Worm (Caenorhabditis elegans) whole organism, young adult: Measurements from ENCODE around the gene sams-1.

Experiments used
- egl-44 ChIP-seq: fragments of 200-800 bp; sonication (Bioruptor generic); IDR thresholded peaks from 2 replicates; pipeline ENCODE4 v1.3.6; 2022; ENCODE audit warnings: missing genetic modification reagents, missing genetic modification characterization, missing compliant biosample characterization
- hrde-1 ChIP-seq: sonication (generic microtip); optimal IDR thresholded peaks from 2 replicates; lab custom pipeline; 2016; ENCODE audit warnings: missing genetic modification characterization, mild to moderate bottlenecking, missing compliant biosample characterization, moderate library complexity, missing genotype, missing genetic modification reagents, borderline replicate concordance

- TF ChIP-seq egl-44 (GFP tag; lab: Robert Waterston, UW) (no peak), hrde-1 (tag; lab: Kevin White, UChicago) (no peak)
Observed at ce11 chrX:11931559-11931958, 34.2 kb upstream of the sams-1 start, which contains the start of gene dot-1.4.
